Worm (Caenorhabditis elegans) whole organism, late embryonic: ENCODE measurements around the gene R151.10.

Experiments used
- ceh-14 ChIP-seq: sonication (generic microtip); optimal IDR thresholded peaks from 2 replicates; lab custom pipeline; 2016; ENCODE audit warnings: missing genotype, missing genetic modification characterization, missing compliant biosample characterization
- ceh-24 ChIP-seq: sonication (generic microtip); optimal IDR thresholded peaks from 2 replicates; lab custom pipeline; 2016; ENCODE audit warnings: mild to moderate bottlenecking, missing genetic modification characterization, missing compliant biosample characterization
- dve-1 ChIP-seq: sonication (generic microtip); optimal IDR thresholded peaks from 2 replicates; lab custom pipeline; 2017; ENCODE audit warnings: antibody characterized with exemption, mild to moderate bottlenecking, missing genetic modification characterization, missing compliant biosample characterization
- elt-2 ChIP-seq: sonication (generic microtip); optimal IDR thresholded peaks from 2 replicates; lab custom pipeline; 2016; ENCODE audit warnings: missing genetic modification reagents, missing genetic modification characterization, missing compliant biosample characterization
- hlh-13 ChIP-seq: fragments of 200-800 bp; sonication (Bioruptor generic); optimal IDR thresholded peaks from 2 replicates; lab custom pipeline; 2018; ENCODE audit warnings: mild to moderate bottlenecking, missing genetic modification characterization, missing compliant biosample characterization
- nhr-11 ChIP-seq: fragments of 150-350 bp; optimal IDR thresholded peaks from 2 replicates; lab custom pipeline; 2014; ENCODE audit warnings: missing biosample characterization, missing genetic modification characterization
- pqm-1 ChIP-seq: sonication (generic microtip); optimal IDR thresholded peaks from 2 replicates; lab custom pipeline; 2016; ENCODE audit warnings: missing genetic modification characterization, missing compliant biosample characterization
- unc-55 ChIP-seq: sonication (generic microtip); optimal IDR thresholded peaks from 2 replicates; lab custom pipeline; 2017; ENCODE audit warnings: missing biosample characterization, missing genetic modification reagents, missing genetic modification characterization

DNA sequence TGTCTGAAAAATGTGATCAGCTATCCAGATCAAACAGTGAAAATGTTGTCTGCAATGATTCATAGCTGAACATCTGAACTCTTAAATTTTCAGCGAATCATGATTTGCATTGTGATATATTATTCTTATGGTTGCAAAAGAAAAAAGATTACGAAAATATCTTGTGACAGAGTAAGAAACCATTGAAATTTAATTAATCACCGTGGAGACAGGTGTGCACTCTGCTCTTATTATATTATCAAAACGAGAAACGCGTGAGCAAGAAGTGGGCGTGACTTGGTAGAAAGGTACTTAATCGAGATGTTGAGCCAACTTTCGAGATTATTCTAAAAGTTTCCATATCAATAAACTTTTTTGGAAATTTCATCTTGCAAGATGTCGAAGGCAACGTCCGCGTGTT is 12.2 kb upstream of the R151.10 start, which contains the start of gene osm-10:
- TF ChIP-seq dve-1 (tag; lab: Kevin White, UChicago) (no peak), unc-55 (GFP tag; lab: Kevin White, UChicago) (no peak), nhr-11 (tag; lab: Kevin White, UChicago) (no peak), ceh-24 (tag; lab: Kevin White, UChicago) (no peak), elt-2 (tag; lab: Kevin White, UChicago) (no peak), pqm-1 (tag; lab: Kevin White, UChicago) (no peak), ceh-14 (tag; lab: Kevin White, UChicago) (no peak), hlh-13 (GFP tag; lab: Kevin White, UChicago) (no peak)
